Fruit fly (Drosophila melanogaster) whole organism, adult: ENCODE measurements around the gene CG10140.

Source experiments
- CG11617 ChIP-seq: fragments of 200-800 bp; sonication (Bioruptor generic); optimal IDR thresholded peaks from 2 replicates; lab custom pipeline; 2017; ENCODE audit warnings: mild to moderate bottlenecking, missing biosample characterization, missing genetic modification reagents, missing genetic modification characterization
- CG12768 ChIP-seq: fragments of 200-800 bp; sonication (Bioruptor generic); optimal IDR thresholded peaks from 2 replicates; lab custom pipeline; 2017; ENCODE audit warnings: missing biosample characterization, missing genetic modification characterization, mild to moderate bottlenecking, moderate library complexity, missing genetic modification reagents
- CG14711 ChIP-seq: fragments of 200-800 bp; sonication (Bioruptor generic); optimal IDR thresholded peaks from 2 replicates; lab custom pipeline; 2018; ENCODE audit warnings: missing biosample characterization, mild to moderate bottlenecking, missing genetic modification characterization, moderate library complexity
- CG1620 ChIP-seq: fragments of 200-800 bp; sonication (Bioruptor generic); optimal IDR thresholded peaks from 2 replicates; lab custom pipeline; 2016; ENCODE audit warnings: missing biosample characterization, missing genetic modification characterization
- CG33017 ChIP-seq: fragments of 200-800 bp; sonication (Bioruptor generic); optimal IDR thresholded peaks from 2 replicates; lab custom pipeline; 2018; ENCODE audit warnings: missing biosample characterization, mild to moderate bottlenecking, missing genetic modification characterization, moderate library complexity
- CG5204 ChIP-seq: fragments of 200-800 bp; sonication (Bioruptor generic); optimal IDR thresholded peaks from 2 replicates; lab custom pipeline; 2016; ENCODE audit warnings: missing biosample characterization, missing genetic modification characterization
- CG7045 ChIP-seq: fragments of 200-800 bp; sonication (Bioruptor generic); optimal IDR thresholded peaks from 2 replicates; lab custom pipeline; 2017; ENCODE audit warnings: missing biosample characterization, mild to moderate bottlenecking, missing genetic modification characterization
- CG7101 ChIP-seq: fragments of 200-800 bp; sonication (Bioruptor generic); optimal IDR thresholded peaks from 2 replicates; lab custom pipeline; 2018; ENCODE audit warnings: missing biosample characterization, mild to moderate bottlenecking, missing genetic modification characterization, moderate library complexity
- Clk ChIP-seq: fragments of 200-800 bp; sonication (Bioruptor generic); optimal IDR thresholded peaks from 2 replicates; lab custom pipeline; 2017; ENCODE audit warnings: missing biosample characterization, missing genetic modification characterization
- Crg-1 ChIP-seq: fragments of 200-800 bp; sonication (Bioruptor generic); optimal IDR thresholded peaks from 2 replicates; lab custom pipeline; 2016; ENCODE audit warnings: missing biosample characterization, missing genetic modification characterization
- Hr96 ChIP-seq: fragments of 200-800 bp; sonication (Bioruptor generic); optimal IDR thresholded peaks from 2 replicates; lab custom pipeline; 2016; ENCODE audit warnings: missing biosample characterization, missing genetic modification characterization
- Mnt ChIP-seq: fragments of 200-800 bp; sonication (Bioruptor generic); optimal IDR thresholded peaks from 2 replicates; lab custom pipeline; 2016; ENCODE audit warnings: missing biosample characterization, mild to moderate bottlenecking, missing genetic modification characterization
- bab1 ChIP-seq: fragments of 200-800 bp; sonication (Bioruptor generic); optimal IDR thresholded peaks from 3 replicates; lab custom pipeline; 2019; ENCODE audit warnings: missing biosample characterization, mild to moderate bottlenecking, missing genetic modification characterization, moderate library complexity
- cic ChIP-seq: fragments of 200-800 bp; sonication (Bioruptor generic); optimal IDR thresholded peaks from 2 replicates; lab custom pipeline; 2017; ENCODE audit warnings: missing biosample characterization, mild to moderate bottlenecking, missing genetic modification characterization, moderate library complexity
- cnc ChIP-seq, 2 experiments: fragments of >200 bp; optimal IDR thresholded peaks; 2 replicates each; lab custom pipeline; 2017
- kay ChIP-seq: fragments of 200-800 bp; sonication (Bioruptor generic); peaks from one replicate; lab custom pipeline; 2016; ENCODE audit warnings: missing biosample characterization, missing genetic modification characterization, borderline replicate concordance
- ovo ChIP-seq: fragments of 200-800 bp; sonication (Bioruptor generic); optimal IDR thresholded peaks from 2 replicates; lab custom pipeline; 2016; ENCODE audit warnings: missing biosample characterization, missing genetic modification characterization
- pad ChIP-seq: fragments of 200-800 bp; sonication (Bioruptor generic); optimal IDR thresholded peaks from 3 replicates; lab custom pipeline; 2017; ENCODE audit warnings: missing biosample characterization, missing genetic modification characterization, mild to moderate bottlenecking, moderate library complexity, missing genetic modification reagents
- tj ChIP-seq: fragments of 200-800 bp; sonication (Bioruptor generic); optimal IDR thresholded peaks from 3 replicates; lab custom pipeline; 2017; ENCODE audit warnings: missing biosample characterization, mild to moderate bottlenecking, missing genetic modification characterization, moderate library complexity
- toe ChIP-seq: fragments of 200-800 bp; sonication (Bioruptor generic); optimal IDR thresholded peaks from 2 replicates; lab custom pipeline; 2016; ENCODE audit warnings: missing biosample characterization, missing genetic modification characterization

The CG10140 gene

dm6 chr3L:13420212-13420611, 20.1 kb downstream of the CG10140 start:
- TF ChIP-seq kay (GFP tag; lab: Kevin White, UChicago), result peak; percentile 15
- no peak for TF ChIP-seq CG7101 (tag; lab: Kevin White, UChicago)

- TF ChIP-seq pad (peak; percentile 34), ovo (GFP tag; lab: Kevin White, UChicago) (no peak), tj (GFP tag; lab: Kevin White, UChicago) (peak; percentile 36)
Observed at dm6 chr3L:13412886-13413224, 27.4 kb downstream of the CG10140 start.

- TF ChIP-seq ovo (GFP tag; lab: Kevin White, UChicago) (no peak), Hr96 (GFP tag; lab: Kevin White, UChicago) (no peak), CG11617 (GFP tag; lab: Kevin White, UChicago) (peak; percentile 41), CG33017 (tag; lab: Kevin White, UChicago) (no peak), CG1620 (GFP tag; lab: Kevin White, UChicago) (no peak), toe (GFP tag; lab: Kevin White, UChicago) (peak; percentile 43), kay (GFP tag; lab: Kevin White, UChicago) (peak; percentile 71), cnc (optimal IDR thresholded peaks at IDR 0.05; lab: Kevin White, UChicago) (no peak), CG12768 (GFP tag; lab: Kevin White, UChicago) (no peak), cic (GFP tag; lab: Kevin White, UChicago) (no peak), Clk (GFP tag; lab: Kevin White, UChicago) (no peak), pad (peak; percentile 37), CG7045 (GFP tag; lab: Kevin White, UChicago) (peak; percentile 26), CG14711 (tag; lab: Kevin White, UChicago) (peak; percentile 12), Crg-1 (peak; percentile 1), Mnt (GFP tag; lab: Kevin White, UChicago) (peak; percentile 4), bab1 (no peak), tj (GFP tag; lab: Kevin White, UChicago) (no peak), CG7101 (tag; lab: Kevin White, UChicago) (peak; percentile 7), CG5204 (GFP tag; lab: Kevin White, UChicago) (peak; percentile 38)
Observed at dm6 chr3L:13412200-13412885, 27.9 kb downstream of the CG10140 start, which contains the start of the genes CG10222 and flr. TSS of gene CG10222 (minus strand) at chr3L:13412453. TSS of gene flr (plus strand) at chr3L:13412843.

- TF ChIP-seq CG7045 (GFP tag; lab: Kevin White, UChicago) (no peak), bab1 (no peak), CG14711 (tag; lab: Kevin White, UChicago) (no peak), Crg-1 (no peak), CG33017 (tag; lab: Kevin White, UChicago) (no peak), Hr96 (GFP tag; lab: Kevin White, UChicago) (no peak), CG12768 (GFP tag; lab: Kevin White, UChicago) (no peak), CG1620 (GFP tag; lab: Kevin White, UChicago) (no peak), cic (GFP tag; lab: Kevin White, UChicago) (no peak), Clk (GFP tag; lab: Kevin White, UChicago) (no peak), tj (GFP tag; lab: Kevin White, UChicago) (no peak), kay (GFP tag; lab: Kevin White, UChicago) (no peak), CG11617 (GFP tag; lab: Kevin White, UChicago) (no peak), pad (no peak), CG7101 (tag; lab: Kevin White, UChicago) (no peak), ovo (GFP tag; lab: Kevin White, UChicago) (no peak), toe (GFP tag; lab: Kevin White, UChicago) (no peak)
Observed at dm6 chr3L:13410999-13411398, 29.3 kb downstream of the CG10140 start.

- TF ChIP-seq kay (GFP tag; lab: Kevin White, UChicago) (peak; percentile 23), CG12768 (GFP tag; lab: Kevin White, UChicago) (no peak), Crg-1 (no peak), tj (GFP tag; lab: Kevin White, UChicago) (no peak), cic (GFP tag; lab: Kevin White, UChicago) (no peak), CG11617 (GFP tag; lab: Kevin White, UChicago) (no peak), CG7045 (GFP tag; lab: Kevin White, UChicago) (no peak)
Observed at dm6 chr3L:13409809-13410521, 30.3 kb downstream of the CG10140 start.

- TF ChIP-seq CG7045 (GFP tag; lab: Kevin White, UChicago), result no peak
- no peak for TF ChIP-seq kay (GFP tag; lab: Kevin White, UChicago)
- TF ChIP-seq ovo (GFP tag; lab: Kevin White, UChicago), result no peak
- TF ChIP-seq CG1620 (GFP tag; lab: Kevin White, UChicago), result no peak
- TF ChIP-seq tj (GFP tag; lab: Kevin White, UChicago), result no peak
- TF ChIP-seq CG33017 (tag; lab: Kevin White, UChicago), result no peak
- TF ChIP-seq cic (GFP tag; lab: Kevin White, UChicago), result no peak
- TF ChIP-seq Crg-1, result no peak
- no peak for TF ChIP-seq CG5204 (GFP tag; lab: Kevin White, UChicago)
- no peak for TF ChIP-seq Mnt (GFP tag; lab: Kevin White, UChicago)
- no peak for TF ChIP-seq bab1
- TF ChIP-seq CG12768 (GFP tag; lab: Kevin White, UChicago), result no peak
- TF ChIP-seq Clk (GFP tag; lab: Kevin White, UChicago), result no peak
Observed at dm6 chr3L:13406873-13407272, 33.4 kb downstream of the CG10140 start.
